Fruit fly (Drosophila melanogaster) whole organism, embryonic: ENCODE measurements around the gene mRpS31.
A peak's percentile ranks its signal among the peaks of the same experiment; 100 is the strongest.

Source experiments
- Antp ChIP-seq: fragments of 200-800 bp; sonication (Bioruptor generic); optimal IDR thresholded peaks from 3 replicates; lab custom pipeline; 2016; ENCODE audit warnings: missing biosample characterization, missing genetic modification characterization
- Blimp-1 ChIP-seq: fragments of 200-800 bp; sonication (Bioruptor generic); optimal IDR thresholded peaks from 3 replicates; lab custom pipeline; 2018; ENCODE audit warnings: missing biosample characterization, missing genetic modification characterization, mild to moderate bottlenecking, moderate library complexity, missing genetic modification reagents
- CG10462 ChIP-seq: fragments of 200-800 bp; sonication (Bioruptor generic); optimal IDR thresholded peaks from 2 replicates; lab custom pipeline; 2016; ENCODE audit warnings: missing biosample characterization, missing genetic modification characterization
- CG11560 ChIP-seq: fragments of 200-800 bp; sonication (Bioruptor generic); IDR thresholded peaks from 3 replicates; pipeline ENCODE4 v1.3.6; 2022; ENCODE audit warnings: missing biosample characterization, missing genetic modification characterization
- CG1233 ChIP-seq: fragments of 200-800 bp; sonication (Bioruptor generic); optimal IDR thresholded peaks from 4 replicates; lab custom pipeline; 2018; ENCODE audit warnings: missing biosample characterization, mild to moderate bottlenecking, missing genetic modification characterization
- CG12659 ChIP-seq: fragments of 200-800 bp; sonication (Bioruptor generic); optimal IDR thresholded peaks from 3 replicates; lab custom pipeline; 2017; ENCODE audit warnings: mild to moderate bottlenecking, missing biosample characterization, missing genetic modification reagents, missing genetic modification characterization
- CG13296 ChIP-seq: fragments of 200-800 bp; sonication (Bioruptor generic); optimal IDR thresholded peaks from 3 replicates; lab custom pipeline; 2018; ENCODE audit warnings: missing biosample characterization, mild to moderate bottlenecking, missing genetic modification characterization
- CG13624 ChIP-seq: fragments of 200-800 bp; sonication (Bioruptor generic); optimal IDR thresholded peaks from 2 replicates; lab custom pipeline; 2016; ENCODE audit warnings: missing biosample characterization, missing genetic modification characterization
- CG1603 ChIP-seq: fragments of 200-800 bp; sonication (Bioruptor generic); optimal IDR thresholded peaks from 2 replicates; lab custom pipeline; 2019; ENCODE audit warnings: missing biosample characterization, mild to moderate bottlenecking, missing genetic modification characterization, moderate library complexity
- CG17361 ChIP-seq: fragments of 200-800 bp; sonication (Bioruptor generic); IDR thresholded peaks from 3 replicates; pipeline ENCODE4 v1.3.6; 2022; ENCODE audit warnings: missing biosample characterization, missing genetic modification characterization
- CG17912 ChIP-seq: fragments of 200-800 bp; sonication (Bioruptor generic); optimal IDR thresholded peaks from 2 replicates; lab custom pipeline; 2018; ENCODE audit warnings: missing biosample characterization, mild to moderate bottlenecking, missing genetic modification characterization
- CG2120 ChIP-seq: fragments of 200-800 bp; sonication (Bioruptor generic); optimal IDR thresholded peaks from 3 replicates; lab custom pipeline; 2016; ENCODE audit warnings: missing biosample characterization, missing genetic modification characterization
- CG2875 ChIP-seq: fragments of 200-800 bp; sonication (Bioruptor generic); optimal IDR thresholded peaks from 2 replicates; lab custom pipeline; 2017; ENCODE audit warnings: missing biosample characterization, mild to moderate bottlenecking, missing genetic modification characterization, missing genetic modification reagents
- CG2889 ChIP-seq: fragments of 200-800 bp; sonication (Bioruptor generic); IDR thresholded peaks from 3 replicates; pipeline ENCODE4 v1.3.6; 2022; ENCODE audit warnings: missing biosample characterization, missing genetic modification characterization
- CG32767 ChIP-seq: fragments of 200-800 bp; sonication (Bioruptor generic); IDR thresholded peaks from 2 replicates; pipeline ENCODE4 v1.3.6; 2022; ENCODE audit warnings: missing biosample characterization, missing genetic modification characterization
- CG3407 ChIP-seq: fragments of 200-800 bp; sonication (Bioruptor generic); optimal IDR thresholded peaks from 2 replicates; lab custom pipeline; 2018; ENCODE audit warnings: missing biosample characterization, mild to moderate bottlenecking, missing genetic modification characterization
- CG5245 ChIP-seq: fragments of 200-800 bp; sonication (Bioruptor generic); optimal IDR thresholded peaks from 3 replicates; lab custom pipeline; 2016; ENCODE audit warnings: missing biosample characterization, missing genetic modification characterization
- CG6175 ChIP-seq: fragments of 200-800 bp; sonication (Bioruptor generic); IDR thresholded peaks from 3 replicates; pipeline ENCODE4 v1.3.6; 2022; ENCODE audit warnings: missing biosample characterization, missing genetic modification characterization
- CG6683 ChIP-seq: fragments of 200-800 bp; sonication (Bioruptor generic); optimal IDR thresholded peaks from 2 replicates; lab custom pipeline; 2017; ENCODE audit warnings: missing biosample characterization, mild to moderate bottlenecking, missing genetic modification characterization, missing genetic modification reagents
- CG7786 ChIP-seq: fragments of 200-800 bp; sonication (Bioruptor generic); optimal IDR thresholded peaks from 2 replicates; lab custom pipeline; 2016; ENCODE audit warnings: missing biosample characterization, missing genetic modification characterization
- CG7987 ChIP-seq: fragments of 200-800 bp; sonication (Bioruptor generic); optimal IDR thresholded peaks from 2 replicates; lab custom pipeline; 2018; ENCODE audit warnings: missing biosample characterization, mild to moderate bottlenecking, missing genetic modification characterization, moderate library complexity
- CG8359 ChIP-seq: fragments of 200-800 bp; sonication (Bioruptor generic); optimal IDR thresholded peaks from 2 replicates; lab custom pipeline; 2017; ENCODE audit warnings: missing biosample characterization, mild to moderate bottlenecking, missing genetic modification characterization, borderline replicate concordance
- CG9215 ChIP-seq: fragments of 200-800 bp; sonication (Bioruptor generic); IDR thresholded peaks from 2 replicates; pipeline ENCODE4 v1.3.6; 2022; ENCODE audit warnings: missing biosample characterization, missing genetic modification characterization
- CoRest ChIP-seq: fragments of 200-800 bp; sonication (Bioruptor generic); optimal IDR thresholded peaks from 3 replicates; lab custom pipeline; 2018; ENCODE audit warnings: missing biosample characterization, mild to moderate bottlenecking, missing genetic modification characterization, moderate library complexity
- D19A ChIP-seq: fragments of 200-800 bp; optimal IDR thresholded peaks from 3 replicates; lab custom pipeline; 2019; ENCODE audit warnings: missing biosample characterization, mild to moderate bottlenecking, missing genetic modification characterization, moderate library complexity
- E2f2 ChIP-seq: fragments of 200-800 bp; sonication (Bioruptor generic); IDR thresholded peaks from 2 replicates; pipeline ENCODE4 v1.3.6; 2022; ENCODE audit warnings: missing biosample characterization, missing genetic modification characterization
- H15 ChIP-seq: fragments of 200-800 bp; sonication (Bioruptor generic); IDR thresholded peaks from 3 replicates; pipeline ENCODE4 v1.3.6; 2022; ENCODE audit warnings: missing biosample characterization, missing genetic modification characterization
- H2.0 ChIP-seq: fragments of 200-800 bp; sonication (Bioruptor generic); IDR thresholded peaks from 2 replicates; pipeline ENCODE4 v1.3.6; 2022; ENCODE audit warnings: missing biosample characterization, missing genetic modification characterization
- HLHmδ ChIP-seq: fragments of 200-800 bp; sonication (Bioruptor generic); optimal IDR thresholded peaks from 2 replicates; lab custom pipeline; 2018; ENCODE audit warnings: missing biosample characterization, mild to moderate bottlenecking, missing genetic modification characterization, moderate library complexity
- HmgZ ChIP-seq: fragments of 200-800 bp; sonication (Bioruptor generic); optimal IDR thresholded peaks from 2 replicates; lab custom pipeline; 2018; ENCODE audit warnings: missing biosample characterization, mild to moderate bottlenecking, missing genetic modification characterization
- Hmx ChIP-seq: fragments of 200-800 bp; sonication (Bioruptor generic); optimal IDR thresholded peaks from 2 replicates; lab custom pipeline; 2016; ENCODE audit warnings: missing biosample characterization, missing genetic modification characterization
- Mes4 ChIP-seq: fragments of 200-800 bp; sonication (Bioruptor generic); optimal IDR thresholded peaks from 2 replicates; lab custom pipeline; 2016; ENCODE audit warnings: missing biosample characterization, missing genetic modification characterization
- Nf-YC ChIP-seq: fragments of 200-800 bp; optimal IDR thresholded peaks from 3 replicates; lab custom pipeline; 2019; ENCODE audit warnings: missing biosample characterization, mild to moderate bottlenecking, missing genetic modification characterization, moderate library complexity
- Rfx ChIP-seq: fragments of 200-800 bp; sonication (Bioruptor generic); IDR thresholded peaks from 2 replicates; pipeline ENCODE4 v1.3.6; 2022; ENCODE audit warnings: missing biosample characterization, missing genetic modification characterization
- TFAM ChIP-seq: fragments of 200-800 bp; sonication (Bioruptor generic); optimal IDR thresholded peaks from 2 replicates; lab custom pipeline; 2017; ENCODE audit warnings: missing biosample characterization, missing genetic modification characterization, inconsistent platforms
- Tbp ChIP-seq: fragments of >200 bp; optimal IDR thresholded peaks from 2 replicates; lab custom pipeline; 2018; ENCODE audit warnings: missing biosample characterization, missing genetic modification characterization
- ab ChIP-seq: fragments of 200-800 bp; sonication (Bioruptor generic); optimal IDR thresholded peaks from 2 replicates; lab custom pipeline; 2016; ENCODE audit warnings: missing biosample characterization, missing genetic modification characterization
- ara ChIP-seq: fragments of 200-800 bp; sonication (Bioruptor generic); IDR thresholded peaks from 2 replicates; pipeline ENCODE4 v1.3.6; 2022; ENCODE audit warnings: missing biosample characterization, missing genetic modification characterization
- cas ChIP-seq: fragments of 200-800 bp; sonication (Bioruptor generic); IDR thresholded peaks from 2 replicates; pipeline ENCODE4 v1.3.6; 2022; ENCODE audit warnings: missing biosample characterization, missing genetic modification characterization
- chn ChIP-seq: fragments of 200-800 bp; sonication (Bioruptor generic); optimal IDR thresholded peaks from 2 replicates; lab custom pipeline; 2016; ENCODE audit warnings: missing biosample characterization, missing genetic modification characterization
- dan ChIP-seq: fragments of 200-800 bp; sonication (Bioruptor generic); IDR thresholded peaks from 2 replicates; pipeline ENCODE4 v1.3.6; 2022; ENCODE audit warnings: missing biosample characterization, missing genetic modification characterization
- gsb ChIP-seq: fragments of 200-800 bp; sonication (Bioruptor generic); IDR thresholded peaks from 2 replicates; pipeline ENCODE4 v1.3.6; 2022; ENCODE audit warnings: missing biosample characterization, missing genetic modification characterization
- gsb-n ChIP-seq: fragments of 200-800 bp; sonication (Bioruptor generic); optimal IDR thresholded peaks from 3 replicates; lab custom pipeline; 2018; ENCODE audit warnings: missing biosample characterization, mild to moderate bottlenecking, missing genetic modification characterization
- hth ChIP-seq: fragments of >200 bp; optimal IDR thresholded peaks from 2 replicates; lab custom pipeline; 2017; ENCODE audit warnings: inconsistent platforms
- pb ChIP-seq: fragments of 200-800 bp; sonication (Bioruptor generic); optimal IDR thresholded peaks from 3 replicates; lab custom pipeline; 2016; ENCODE audit warnings: missing biosample characterization, missing genetic modification characterization
- repo ChIP-seq: fragments of 200-800 bp; sonication (Bioruptor generic); optimal IDR thresholded peaks from 2 replicates; lab custom pipeline; 2016; ENCODE audit warnings: missing biosample characterization, missing genetic modification characterization
- row ChIP-seq: fragments of 200-800 bp; sonication (Bioruptor generic); IDR thresholded peaks from 3 replicates; pipeline ENCODE4 v1.3.6; 2022; ENCODE audit warnings: missing biosample characterization, missing genetic modification characterization
- scrt ChIP-seq: fragments of 200-800 bp; sonication (Bioruptor generic); optimal IDR thresholded peaks from 2 replicates; lab custom pipeline; 2018; ENCODE audit warnings: missing biosample characterization, mild to moderate bottlenecking, missing genetic modification characterization, moderate library complexity
- so ChIP-seq: fragments of 200-800 bp; sonication (Bioruptor generic); IDR thresholded peaks from 3 replicates; pipeline ENCODE4 v1.3.6; 2022; ENCODE audit warnings: missing biosample characterization, missing genetic modification characterization
- vvl ChIP-seq: fragments of 200-800 bp; sonication (Bioruptor generic); IDR thresholded peaks from 2 replicates; pipeline ENCODE4 v1.3.6; 2022; ENCODE audit warnings: missing biosample characterization, missing genetic modification characterization
- wdn ChIP-seq: fragments of 200-800 bp; sonication (Bioruptor generic); IDR thresholded peaks from 2 replicates; pipeline ENCODE4 v1.3.6; 2022; ENCODE audit warnings: missing biosample characterization, missing genetic modification characterization

mRpS31 gene

DNA sequence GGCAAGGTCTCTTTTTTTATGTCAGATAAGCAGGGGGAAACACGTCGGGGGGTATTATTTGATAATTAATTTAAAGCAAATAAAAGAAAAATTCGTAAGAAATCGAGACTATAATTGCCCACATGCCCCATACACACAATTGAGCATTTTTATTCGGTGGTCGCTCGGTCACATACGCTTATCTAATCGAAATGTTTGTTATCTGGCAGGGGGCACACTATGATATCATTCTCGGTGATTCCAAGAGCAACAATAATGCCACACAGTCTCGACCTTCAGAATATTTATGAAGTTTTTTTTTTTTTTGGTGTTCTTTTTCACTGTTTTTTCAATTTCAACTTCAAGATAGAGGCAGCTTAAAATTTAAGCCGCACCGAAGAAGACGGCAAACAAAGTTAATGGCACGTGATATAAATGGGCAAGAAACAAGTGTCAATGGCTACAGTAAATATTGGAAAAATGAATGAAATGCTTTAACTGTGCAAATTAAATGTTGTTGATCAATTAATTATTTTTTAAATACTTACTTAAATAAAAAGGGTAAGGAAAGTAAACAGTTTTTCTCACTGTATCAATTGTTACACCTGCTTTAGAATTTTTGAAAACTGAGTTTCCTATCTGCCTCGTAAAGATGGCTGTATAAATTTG is 5.5 kb upstream of the mRpS31 start (continued):
- TF ChIP-seq CG12659 (GFP tag; lab: Kevin White, UChicago) (peak; percentile 30), ab (GFP tag; lab: Kevin White, UChicago) (no peak), CG10462 (GFP tag; lab: Kevin White, UChicago) (no peak), CG11560 (tag; lab: Robert Waterston, UW) (no peak), vvl (peak; percentile 55; the same call in 1 of the 2 replicates), scrt (GFP tag; lab: Kevin White, UChicago) (peak; percentile 36), Mes4 (GFP tag; lab: Kevin White, UChicago) (no peak), row (GFP tag; lab: Robert Waterston, UW) (peak; percentile 61; the same call in 2 of the 3 replicates), cas (GFP tag; lab: Robert Waterston, UW) (no peak), CG2875 (GFP tag; lab: Kevin White, UChicago) (no peak), CG1603 (tag; lab: Kevin White, UChicago) (peak; percentile 25), gsb (GFP tag; lab: Robert Waterston, UW) (no peak), hth (lab: Kevin White, UChicago) (no peak), CG2120 (peak; percentile 72), Rfx (GFP tag; lab: Robert Waterston, UW) (peak; percentile 70; the same call in 1 of the 2 replicates), CG13296 (GFP tag; lab: Kevin White, UChicago) (peak; percentile 68), CG32767 (GFP tag; lab: Robert Waterston, UW) (0 out of 2 replicates have a peak, but pooled peaks have one; percentile 28), CG6175 (GFP tag; lab: Robert Waterston, UW) (no peak), CG17361 (GFP tag; lab: Robert Waterston, UW) (peak; percentile 44; the same call in 1 of the 3 replicates), CG6683 (GFP tag; lab: Kevin White, UChicago) (peak; percentile 16), Hmx (no peak), pb (no peak), CG3407 (no peak), Nf-YC (no peak), D19A (tag; lab: Kevin White, UChicago) (peak; percentile 27), HmgZ (tag; lab: Kevin White, UChicago) (peak; percentile 43), wdn (no peak), CG7786 (GFP tag; lab: Kevin White, UChicago) (no peak), CG2889 (0 out of 3 replicates have a peak, but pooled peaks have one; percentile 35), HLHmδ (GFP tag; lab: Kevin White, UChicago) (no peak), Blimp-1 (GFP tag; lab: Kevin White, UChicago) (no peak), H15 (GFP tag; lab: Robert Waterston, UW) (no peak), E2f2 (GFP tag; lab: Robert Waterston, UW) (peak; percentile 43), so (GFP tag; lab: Robert Waterston, UW) (peak; percentile 61; the same call in 2 of the 3 replicates), Antp (GFP tag; lab: Kevin White, UChicago) (no peak), ara (0 out of 2 replicates have a peak, but pooled peaks have one; percentile 15), CG9215 (no peak), dan (GFP tag; lab: Robert Waterston, UW) (no peak), CG13624 (no peak), CG5245 (GFP tag; lab: Kevin White, UChicago) (no peak), chn (GFP tag; lab: Kevin White, UChicago) (no peak), repo (GFP tag; lab: Kevin White, UChicago) (no peak), H2.0 (GFP tag; lab: Robert Waterston, UW) (0 out of 2 replicates have a peak, but pooled peaks have one; percentile 10), TFAM (GFP tag; lab: Kevin White, UChicago) (no peak), Tbp (GFP tag; lab: Kevin White, UChicago) (no peak), CG1233 (GFP tag; lab: Kevin White, UChicago) (peak; percentile 53), CG7987 (GFP tag; lab: Kevin White, UChicago) (peak; percentile 70), gsb-n (tag; lab: Kevin White, UChicago) (no peak), CG8359 (GFP tag; lab: Kevin White, UChicago) (no peak), CG17912 (no peak), CoRest (peak; percentile 32)
